Worm (Caenorhabditis elegans) whole organism, L4 larva: ENCODE results near the gene sri-10.

Experiments used
- F10B5.3 ChIP-seq: sonication (generic microtip); optimal IDR thresholded peaks from 2 replicates; lab custom pipeline; 2016; ENCODE audit warnings: mild to moderate bottlenecking, missing genetic modification characterization, missing compliant biosample characterization
- F49E8.2 ChIP-seq: sonication (generic microtip); optimal IDR thresholded peaks from 2 replicates; lab custom pipeline; 2016; ENCODE audit warnings: missing compliant biosample characterization, mild to moderate bottlenecking, missing genetic modification characterization, borderline replicate concordance
- R02D3.7 ChIP-seq: fragments of 150-350 bp; sonication (generic microtip); optimal IDR thresholded peaks from 3 replicates; lab custom pipeline; 2014; ENCODE audit warnings: missing biosample characterization, missing genetic modification characterization
- Y5F2A.4 ChIP-seq: fragments of 200-800 bp; sonication (Bioruptor generic); optimal IDR thresholded peaks from 2 replicates; lab custom pipeline; 2018; ENCODE audit warnings: mild to moderate bottlenecking, missing genetic modification characterization, missing compliant biosample characterization
- ZK546.5 ChIP-seq, 2 experiments: sonication (generic microtip); optimal IDR thresholded peaks; 2 replicates each; lab custom pipeline; 2017; ENCODE audit warnings: missing biosample characterization in 2 of 2, missing genetic modification characterization in 2 of 2
- aha-1 ChIP-seq: fragments of 150-350 bp; peaks from one replicate; lab custom pipeline; 2014; ENCODE audit warnings: missing biosample characterization, missing genetic modification characterization
- ceh-28 ChIP-seq: fragments of 150-350 bp; optimal IDR thresholded peaks from 2 replicates; lab custom pipeline; 2014; ENCODE audit warnings: missing biosample characterization, missing genetic modification reagents, missing genetic modification characterization
- ceh-32 ChIP-seq: sonication (generic microtip); optimal IDR thresholded peaks from 2 replicates; lab custom pipeline; 2016; ENCODE audit warnings: mild to moderate bottlenecking, missing genetic modification characterization, missing compliant biosample characterization; ENCODE audit not compliant: poor library complexity
- ceh-62 ChIP-seq: sonication (generic microtip); optimal IDR thresholded peaks from 2 replicates; lab custom pipeline; 2017; ENCODE audit warnings: missing biosample characterization, missing genetic modification characterization
- ceh-82 ChIP-seq: sonication (generic microtip); optimal IDR thresholded peaks from 2 replicates; lab custom pipeline; 2017; ENCODE audit warnings: missing biosample characterization, missing genetic modification characterization
- cey-2 ChIP-seq: sonication (generic microtip); optimal IDR thresholded peaks from 3 replicates; lab custom pipeline; 2017; ENCODE audit warnings: missing genetic modification characterization, mild to moderate bottlenecking, missing compliant biosample characterization, antibody characterized with exemption, borderline replicate concordance; ENCODE audit not compliant: insufficient read depth
- ctbp-1 ChIP-seq: fragments of 200-800 bp; sonication (Bioruptor generic); IDR thresholded peaks from 2 replicates; pipeline ENCODE4 v1.3.6; 2022; ENCODE audit warnings: missing genetic modification reagents, missing genetic modification characterization, missing compliant biosample characterization
- daf-19 ChIP-seq: fragments of 200-800 bp; sonication (Bioruptor generic); conservative IDR thresholded peaks from 2 replicates; pipeline ENCODE4 v1.3.6; 2022; ENCODE audit warnings: missing genetic modification characterization, missing compliant biosample characterization
- daf-8 ChIP-seq: fragments of 200-800 bp; sonication (Bioruptor generic); IDR thresholded peaks from 2 replicates; pipeline ENCODE4 v1.3.6; 2022; ENCODE audit warnings: missing genetic modification characterization, missing compliant biosample characterization
- dmd-6 ChIP-seq: fragments of 200-800 bp; sonication (Bioruptor generic); IDR thresholded peaks from 2 replicates; pipeline ENCODE4 v1.3.6; 2022; ENCODE audit warnings: missing genetic modification reagents, missing genetic modification characterization, missing compliant biosample characterization
- dmd-8 ChIP-seq: fragments of 200-800 bp; sonication (Bioruptor generic); IDR thresholded peaks from 2 replicates; pipeline ENCODE4 v1.3.6; 2022; ENCODE audit warnings: missing genetic modification characterization, missing compliant biosample characterization
- dmd-9 ChIP-seq: fragments of 200-800 bp; sonication (Bioruptor generic); IDR thresholded peaks from 2 replicates; pipeline ENCODE4 v1.3.6; 2022; ENCODE audit warnings: missing genetic modification reagents, missing genetic modification characterization, missing compliant biosample characterization
- dve-1 ChIP-seq: sonication (generic microtip); optimal IDR thresholded peaks from 2 replicates; lab custom pipeline; 2017; ENCODE audit warnings: antibody characterized with exemption, mild to moderate bottlenecking, missing genetic modification characterization, missing compliant biosample characterization; ENCODE audit not compliant: insufficient read depth
- egl-27 ChIP-seq: sonication (generic microtip); optimal IDR thresholded peaks from 3 replicates; lab custom pipeline; 2017; ENCODE audit warnings: missing biosample characterization, missing genetic modification reagents, missing genetic modification characterization
- egl-43 ChIP-seq: fragments of 200-800 bp; sonication (Bioruptor generic); IDR thresholded peaks from 2 replicates; pipeline ENCODE4 v1.3.6; 2022; ENCODE audit warnings: missing genetic modification reagents, missing genetic modification characterization, missing compliant biosample characterization
- fkh-10 ChIP-seq: fragments of 150-350 bp; optimal IDR thresholded peaks from 2 replicates; lab custom pipeline; 2014; ENCODE audit warnings: missing biosample characterization, missing genetic modification reagents, missing genetic modification characterization
- hlh-11 ChIP-seq: fragments of 200-800 bp; sonication (Bioruptor generic); optimal IDR thresholded peaks from 2 replicates; lab custom pipeline; 2018; ENCODE audit warnings: mild to moderate bottlenecking, missing genetic modification characterization, missing compliant biosample characterization
- hlh-30 ChIP-seq: sonication (generic microtip); optimal IDR thresholded peaks from 2 replicates; lab custom pipeline; 2017; ENCODE audit warnings: antibody characterized with exemption, mild to moderate bottlenecking, missing genetic modification characterization, missing compliant biosample characterization; ENCODE audit not compliant: insufficient read depth
- lin-1 ChIP-seq: fragments of 200-800 bp; sonication (Bioruptor generic); IDR thresholded peaks from 2 replicates; pipeline ENCODE4 v1.3.6; 2022; ENCODE audit warnings: missing genetic modification reagents, missing genetic modification characterization, missing compliant biosample characterization
- lin-13 ChIP-seq: fragments of 150-350 bp; optimal IDR thresholded peaks from 2 replicates; lab custom pipeline; 2014; ENCODE audit warnings: missing biosample characterization, missing genetic modification reagents, missing genetic modification characterization
- lin-15B ChIP-seq: fragments of 150-350 bp; sonication (generic microtip); optimal IDR thresholded peaks from 3 replicates; lab custom pipeline; 2014; ENCODE audit warnings: missing biosample characterization, missing genetic modification characterization
- lsy-2 ChIP-seq, 2 experiments: fragments of 150-350 bp in 1 of 2; sonication (generic microtip) in 1 of 2; optimal IDR thresholded peaks; 2 replicates each; lab custom pipeline; 2014 to 2017; ENCODE audit warnings: missing biosample characterization in 2 of 2, missing genetic modification characterization in 2 of 2
- mdt-29 ChIP-seq: fragments of 200-800 bp; sonication (Bioruptor generic); IDR thresholded peaks from 2 replicates; pipeline ENCODE4 v1.3.6; 2022; ENCODE audit warnings: missing genetic modification reagents, missing genetic modification characterization, missing compliant biosample characterization
- mes-2 ChIP-seq: sonication (generic microtip); optimal IDR thresholded peaks from 2 replicates; lab custom pipeline; 2016; ENCODE audit warnings: missing genotype, mild to moderate bottlenecking, missing genetic modification characterization, missing compliant biosample characterization; ENCODE audit not compliant: poor library complexity, severe bottlenecking
- mxl-2 ChIP-seq: fragments of 200-800 bp; sonication (Bioruptor generic); conservative IDR thresholded peaks from 2 replicates; pipeline ENCODE4 v1.3.6; 2022; ENCODE audit warnings: missing genetic modification reagents, missing genetic modification characterization, missing compliant biosample characterization
- nhr-25 ChIP-seq: sonication (generic microtip); optimal IDR thresholded peaks from 2 replicates; lab custom pipeline; 2017; ENCODE audit warnings: missing genetic modification characterization, mild to moderate bottlenecking, missing compliant biosample characterization, antibody characterized with exemption, moderate library complexity, borderline replicate concordance; ENCODE audit not compliant: insufficient read depth
- nhr-28 ChIP-seq: fragments of 150-350 bp; optimal IDR thresholded peaks from 2 replicates; lab custom pipeline; 2014; ENCODE audit warnings: missing biosample characterization, missing genetic modification characterization
- nhr-6 ChIP-seq: fragments of 150-350 bp; optimal IDR thresholded peaks from 2 replicates; lab custom pipeline; 2014; ENCODE audit warnings: missing biosample characterization, missing genetic modification characterization
- pqm-1 ChIP-seq: sonication (generic microtip); optimal IDR thresholded peaks from 2 replicates; lab custom pipeline; 2017; ENCODE audit warnings: missing biosample characterization, missing genetic modification characterization
- rbr-2 ChIP-seq: sonication (generic microtip); optimal IDR thresholded peaks from 2 replicates; lab custom pipeline; 2016; ENCODE audit warnings: missing genotype, missing genetic modification characterization, missing compliant biosample characterization
- spr-1 ChIP-seq: sonication (generic microtip); optimal IDR thresholded peaks from 2 replicates; lab custom pipeline; 2016; ENCODE audit warnings: mild to moderate bottlenecking, missing genetic modification characterization, missing compliant biosample characterization
- tag-97 ChIP-seq: fragments of 200-800 bp; sonication (Bioruptor generic); IDR thresholded peaks from 2 replicates; pipeline ENCODE4 v1.3.6; 2022; ENCODE audit warnings: missing genetic modification characterization, missing compliant biosample characterization
- unc-130 ChIP-seq: sonication (generic microtip); optimal IDR thresholded peaks from 2 replicates; lab custom pipeline; 2016; ENCODE audit warnings: missing genetic modification reagents, missing genetic modification characterization, missing compliant biosample characterization
- unc-62 ChIP-seq, 3 experiments: fragments of 150-350 bp in 1 of 3; sonication (generic microtip); optimal IDR thresholded peaks in 2 of 3; peaks in 1 of 3; 1 replicate in 1 of 3; 2 replicates in 2 of 3; lab custom pipeline; 2014 to 2017; ENCODE audit warnings: missing biosample characterization in 3 of 3, missing genetic modification characterization in 3 of 3, missing genetic modification reagents in 3 of 3, missing genotype in 1 of 3
- zag-1 ChIP-seq: fragments of 150-350 bp; optimal IDR thresholded peaks from 2 replicates; lab custom pipeline; 2014; ENCODE audit warnings: missing biosample characterization, missing genetic modification characterization
- zfp-2 ChIP-seq: sonication (generic microtip); optimal IDR thresholded peaks from 2 replicates; lab custom pipeline; 2016; ENCODE audit warnings: mild to moderate bottlenecking, missing genetic modification characterization, missing compliant biosample characterization
- zip-11 ChIP-seq: fragments of 200-800 bp; sonication (Bioruptor generic); IDR thresholded peaks from 2 replicates; pipeline ENCODE4 v1.3.6; 2022; ENCODE audit warnings: missing genetic modification characterization, missing compliant biosample characterization
- ztf-7 ChIP-seq: fragments of 150-350 bp; optimal IDR thresholded peaks from 2 replicates; lab custom pipeline; 2014; ENCODE audit warnings: missing biosample characterization, missing genetic modification characterization

sri-10 gene

ce11 chrV:18826445-18826844 is 20.1 kb upstream of the sri-10 start (continued):
- TF ChIP-seq nhr-25 (tag; lab: Kevin White, UChicago) (no peak), egl-27 (tag; lab: Kevin White, UChicago) (no peak), lsy-2 (tag; optimal IDR thresholded peaks at IDR 0.05; lab: Kevin White, UChicago) (peak in 1 of 2 experiments; percentile 34), ZK546.5 (tag; optimal IDR thresholded peaks at IDR 0.05; lab: Kevin White, UChicago) (no peak), tag-97 (no peak), dmd-8 (GFP tag; lab: Robert Waterston, UW) (no peak), F49E8.2 (tag; lab: Kevin White, UChicago) (no peak), zfp-2 (no peak), spr-1 (tag; lab: Kevin White, UChicago) (no peak), ceh-62 (no peak), dve-1 (tag; lab: Kevin White, UChicago) (peak; percentile 68), hlh-11 (tag; lab: Kevin White, UChicago) (peak; percentile 75), lin-13 (GFP tag; lab: Kevin White, UChicago) (no peak), F10B5.3 (no peak), R02D3.7 (no peak), Y5F2A.4 (GFP tag; lab: Kevin White, UChicago) (no peak), daf-19 (no peak), fkh-10 (GFP tag; lab: Kevin White, UChicago) (no peak), lin-1 (GFP tag; lab: Robert Waterston, UW) (0 out of 2 replicates have a peak, but pooled peaks have one; percentile 22), nhr-6 (no peak), daf-8 (GFP tag; lab: Robert Waterston, UW) (no peak), cey-2 (tag; lab: Kevin White, UChicago) (no peak), ceh-32 (tag; lab: Kevin White, UChicago) (no peak), ztf-7 (tag; lab: Kevin White, UChicago) (no peak), unc-130 (no peak), aha-1 (no peak), nhr-28 (tag; lab: Kevin White, UChicago) (peak; percentile 30)

DNA sequence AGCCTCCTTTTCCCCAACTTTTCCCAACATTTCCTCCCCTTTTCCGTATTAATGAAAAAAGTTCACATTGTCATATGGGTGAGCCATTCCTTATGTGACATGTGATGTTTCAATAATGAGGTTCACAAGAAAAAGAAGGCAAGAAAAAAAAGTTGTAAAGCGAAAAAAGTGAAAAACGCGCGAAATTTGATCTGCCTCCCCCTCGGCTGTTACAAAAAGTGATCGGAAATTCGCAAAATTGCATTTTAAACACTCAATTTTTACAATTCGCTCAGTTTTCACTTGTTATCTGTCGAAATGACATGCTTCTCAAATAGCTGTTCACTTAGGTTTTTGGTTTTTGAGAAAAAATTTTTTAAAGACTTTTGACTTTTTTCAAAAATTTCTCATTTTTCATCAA is 15.3 kb upstream of the sri-10 start:
- TF ChIP-seq fkh-10 (GFP tag; lab: Kevin White, UChicago) (peak; percentile 86), pqm-1 (tag; lab: Kevin White, UChicago) (no peak)

ce11 chrV:18819643-18820042 is 13.3 kb upstream of the sri-10 start, which contains the start of gene ncs-5:
Gene ncs-5, plus strand, starts transcription at chrV:18819766.
- TF ChIP-seq dmd-9 (GFP tag; lab: Robert Waterston, UW) (no peak), aha-1 (peak; percentile 92)

- TF ChIP-seq hlh-30 (tag; lab: Kevin White, UChicago) (no peak), egl-43 (GFP tag; lab: Robert Waterston, UW) (no peak), cey-2 (tag; lab: Kevin White, UChicago) (no peak), lin-15B (no peak), zag-1 (tag; lab: Kevin White, UChicago) (no peak), ceh-28 (tag; lab: Kevin White, UChicago) (no peak), ctbp-1 (no peak), unc-62 (GFP tag; optimal IDR thresholded peaks at IDR 0.05 in 1 of 2; lab: Kevin White, UChicago) (no peak), unc-62 (tag; optimal IDR thresholded peaks at IDR 0.05; lab: Kevin White, UChicago) (no peak), zip-11 (no peak), mes-2 (no peak), lin-13 (GFP tag; lab: Kevin White, UChicago) (no peak), mxl-2 (GFP tag; lab: Robert Waterston, UW) (no peak), ceh-82 (tag; lab: Kevin White, UChicago) (no peak), ceh-32 (tag; lab: Kevin White, UChicago) (no peak), mdt-29 (GFP tag; lab: Robert Waterston, UW) (no peak), rbr-2 (tag; lab: Kevin White, UChicago) (no peak), dmd-6 (GFP tag; lab: Robert Waterston, UW) (no peak), Y5F2A.4 (GFP tag; lab: Kevin White, UChicago) (no peak)
Observed at ce11 chrV:18811360-18811759, 5.1 kb upstream of the sri-10 start, which contains the start of gene C54E10.7. Gene C54E10.7, plus strand, starts transcription at chrV:18811660.
